Worm (Caenorhabditis elegans): Measurements from ENCODE around the gene lron-12.

Gene lron-12

ce11 chrIII:12151100-12151499 is 32.8 kb upstream of the lron-12 start:
- TF ChIP-seq ets-4 (GFP tag; optimal IDR thresholded peaks at IDR 0.05) (no peak), tlf-1 (GFP tag; optimal IDR thresholded peaks at IDR 0.05) (no peak), lin-54 (GFP tag; optimal IDR thresholded peaks at IDR 0.05) (no peak)

ce11 chrIII:12149958-12150357 is 31.7 kb upstream of the lron-12 start:
- no peak for TF ChIP-seq hrde-1 (tag; optimal IDR thresholded peaks at IDR 0.05; ENCODE audit: borderline replicate concordance)
- peak; percentile 76 for TF ChIP-seq zfh-2 (GFP tag; conservative IDR thresholded peaks at IDR 0.05)

ce11 chrIII:12143792-12144191 is 25.5 kb upstream of the lron-12 start:
- TF ChIP-seq ceh-27 (GFP tag; optimal IDR thresholded peaks at IDR 0.05) (no peak), nhr-27 (tag; optimal IDR thresholded peaks at IDR 0.05) (no peak), madf-10 (tag; optimal IDR thresholded peaks at IDR 0.05) (no peak), F55B11.4 (tag; optimal IDR thresholded peaks at IDR 0.05; ENCODE audit: borderline replicate concordance, insufficient read depth) (no peak), ceh-79 (tag; optimal IDR thresholded peaks at IDR 0.05) (no peak), lsl-1 (GFP tag; optimal IDR thresholded peaks at IDR 0.05) (no peak), nhr-120 (GFP tag; IDR thresholded peaks at IDR 0.05) (no peak), F49E8.2 (tag; optimal IDR thresholded peaks at IDR 0.05; ENCODE audit: insufficient read depth) (no peak), K12H6.12 (tag; optimal IDR thresholded peaks at IDR 0.05) (no peak), egrh-3 (GFP tag; IDR thresholded peaks at IDR 0.05) (no peak), ccch-3 (GFP tag; optimal IDR thresholded peaks at IDR 0.05) (no peak), ztf-18 (tag; optimal IDR thresholded peaks at IDR 0.05) (no peak), let-526 (GFP tag; IDR thresholded peaks at IDR 0.05) (no peak), atf-7 (tag; optimal IDR thresholded peaks at IDR 0.05) (no peak), tbx-9 (tag; optimal IDR thresholded peaks at IDR 0.05; ENCODE audit: borderline replicate concordance) (no peak), Y95B8A.8 (GFP tag; IDR thresholded peaks at IDR 0.05) (no peak), ZK185.1 (tag; optimal IDR thresholded peaks at IDR 0.05; ENCODE audit: poor library complexity, severe bottlenecking) (no peak), T26A5.8 (tag; optimal IDR thresholded peaks at IDR 0.05) (no peak)

- no peak for TF ChIP-seq F57A8.1 (GFP tag; optimal IDR thresholded peaks at IDR 0.05)
- no peak for TF ChIP-seq let-526 (GFP tag; IDR thresholded peaks at IDR 0.05)
- TF ChIP-seq athp-1 (tag; optimal IDR thresholded peaks at IDR 0.05) = no peak
- no peak for TF ChIP-seq rec-8 (tag; optimal IDR thresholded peaks at IDR 0.05)
- TF ChIP-seq ztf-6 (GFP tag; IDR thresholded peaks at IDR 0.05) = no peak
- no peak for TF ChIP-seq snpc-3.4 (tag; optimal IDR thresholded peaks at IDR 0.05)
- TF ChIP-seq egl-18 (GFP tag; IDR thresholded peaks at IDR 0.05) = no peak
- no peak for TF ChIP-seq F57C9.4 (tag; optimal IDR thresholded peaks at IDR 0.05)
- TF ChIP-seq sea-2 (GFP tag; IDR thresholded peaks at IDR 0.05) = no peak
- TF ChIP-seq nhr-90 (tag; optimal IDR thresholded peaks at IDR 0.05) = no peak
- TF ChIP-seq C06A6.2 (GFP tag; conservative IDR thresholded peaks at IDR 0.05) = no peak
- no peak for TF ChIP-seq ceh-91 (GFP tag; IDR thresholded peaks at IDR 0.05)
- TF ChIP-seq ZK185.1 (tag; optimal IDR thresholded peaks at IDR 0.05; ENCODE audit: poor library complexity, severe bottlenecking) = no peak
These were observed 24.3 kb upstream of the lron-12 start for ce11 chrIII:12142419-12143107.

Data from whole organism, young adult.